Worm (Caenorhabditis elegans) whole organism, young adult: ENCODE results near the gene abhd-5.1.

Source experiments
- B0261.1 ChIP-seq: sonication (generic microtip); optimal IDR thresholded peaks from 2 replicates; lab custom pipeline; 2016; ENCODE audit warnings: mild to moderate bottlenecking, missing genetic modification characterization, moderate library complexity, missing compliant biosample characterization
- B0336.3 ChIP-seq: fragments of 200-800 bp; sonication (Bioruptor generic); IDR thresholded peaks from 2 replicates; pipeline ENCODE4 v1.3.6; 2022; ENCODE audit warnings: missing genetic modification characterization, missing compliant biosample characterization
- C06A6.2 ChIP-seq: fragments of 200-800 bp; sonication (Bioruptor generic); conservative IDR thresholded peaks from 2 replicates; pipeline ENCODE4 v1.3.6; 2022; ENCODE audit warnings: missing genetic modification characterization, missing compliant biosample characterization
- F23B12.7 ChIP-seq: sonication (generic microtip); optimal IDR thresholded peaks from 2 replicates; lab custom pipeline; 2017; ENCODE audit warnings: missing genetic modification characterization, mild to moderate bottlenecking, missing compliant biosample characterization, antibody characterized with exemption, moderate library complexity; ENCODE audit not compliant: insufficient read depth
- F37B4.10 ChIP-seq: fragments of 200-800 bp; sonication (Bioruptor generic); IDR thresholded peaks from 2 replicates; pipeline ENCODE4 v1.3.6; 2022; ENCODE audit warnings: missing genetic modification characterization, missing compliant biosample characterization
- F39B2.1 ChIP-seq: fragments of 200-800 bp; sonication (Bioruptor generic); IDR thresholded peaks from 2 replicates; pipeline ENCODE4 v1.3.6; 2022; ENCODE audit warnings: missing genetic modification reagents, missing genetic modification characterization, missing compliant biosample characterization
- F57A8.1 ChIP-seq: fragments of 200-800 bp; sonication (Bioruptor generic); optimal IDR thresholded peaks from 2 replicates; lab custom pipeline; 2018; ENCODE audit warnings: mild to moderate bottlenecking, missing genetic modification characterization, moderate library complexity, missing compliant biosample characterization
- Y79H2A.3 ChIP-seq: fragments of 200-800 bp; sonication (Bioruptor generic); conservative IDR thresholded peaks from 2 replicates; pipeline ENCODE4 v1.3.6; 2022; ENCODE audit warnings: missing genetic modification reagents, missing genetic modification characterization, missing compliant biosample characterization
- ZK185.1 ChIP-seq: sonication (generic microtip); optimal IDR thresholded peaks from 2 replicates; lab custom pipeline; 2016; ENCODE audit warnings: mild to moderate bottlenecking, missing genetic modification characterization, missing compliant biosample characterization; ENCODE audit not compliant: poor library complexity, severe bottlenecking
- athp-1 ChIP-seq: sonication (generic microtip); optimal IDR thresholded peaks from 2 replicates; lab custom pipeline; 2017; ENCODE audit warnings: mild to moderate bottlenecking, missing genetic modification characterization, missing compliant biosample characterization
- attf-3 ChIP-seq: fragments of 200-800 bp; sonication (Bioruptor generic); conservative IDR thresholded peaks from 2 replicates; pipeline ENCODE4 v1.3.6; 2022; ENCODE audit warnings: missing genetic modification reagents, missing genetic modification characterization, missing compliant biosample characterization
- attf-5 ChIP-seq: fragments of 200-800 bp; sonication (Bioruptor generic); optimal IDR thresholded peaks from 2 replicates; lab custom pipeline; 2018; ENCODE audit warnings: mild to moderate bottlenecking, missing genetic modification characterization, missing compliant biosample characterization
- bed-2 ChIP-seq: fragments of 200-800 bp; sonication (Bioruptor generic); IDR thresholded peaks from 2 replicates; pipeline ENCODE4 v1.3.6; 2022; ENCODE audit warnings: missing genetic modification reagents, missing genetic modification characterization, missing compliant biosample characterization
- ceh-40 ChIP-seq: fragments of 200-800 bp; sonication (Bioruptor generic); IDR thresholded peaks from 2 replicates; pipeline ENCODE4 v1.3.6; 2022; ENCODE audit warnings: missing genetic modification characterization, missing compliant biosample characterization
- ceh-91 ChIP-seq: fragments of 200-800 bp; sonication (Bioruptor generic); IDR thresholded peaks from 2 replicates; pipeline ENCODE4 v1.3.6; 2022; ENCODE audit warnings: missing genetic modification reagents, missing genetic modification characterization, missing compliant biosample characterization
- chd-7 ChIP-seq: sonication (generic microtip); optimal IDR thresholded peaks from 2 replicates; lab custom pipeline; 2016; ENCODE audit warnings: mild to moderate bottlenecking, missing genetic modification characterization, moderate library complexity, missing compliant biosample characterization
- die-1 ChIP-seq: sonication (generic microtip); optimal IDR thresholded peaks from 2 replicates; lab custom pipeline; 2016; ENCODE audit warnings: missing genotype, mild to moderate bottlenecking, missing genetic modification characterization, missing compliant biosample characterization
- dpl-1 ChIP-seq: fragments of 150-350 bp; optimal IDR thresholded peaks from 2 replicates; lab custom pipeline; 2014; ENCODE audit warnings: missing biosample characterization, missing genetic modification reagents, missing genetic modification characterization
- egl-18 ChIP-seq: fragments of 200-800 bp; sonication (Bioruptor generic); IDR thresholded peaks from 2 replicates; pipeline ENCODE4 v1.3.6; 2022; ENCODE audit warnings: missing genetic modification reagents, missing genetic modification characterization, missing compliant biosample characterization
- egrh-3 ChIP-seq: fragments of 200-800 bp; sonication (Bioruptor generic); IDR thresholded peaks from 2 replicates; pipeline ENCODE4 v1.3.6; 2022; ENCODE audit warnings: missing genetic modification reagents, missing genetic modification characterization, missing compliant biosample characterization
- ets-4 ChIP-seq: fragments of 200-800 bp; sonication (Bioruptor generic); optimal IDR thresholded peaks from 2 replicates; lab custom pipeline; 2018; ENCODE audit warnings: mild to moderate bottlenecking, missing genetic modification characterization, missing compliant biosample characterization
- him-1 ChIP-seq: sonication (generic microtip); optimal IDR thresholded peaks from 2 replicates; lab custom pipeline; 2016; ENCODE audit warnings: missing genotype, missing genetic modification reagents, missing genetic modification characterization, missing compliant biosample characterization
- hmg-1.2 ChIP-seq: fragments of 200-800 bp; sonication (Bioruptor generic); IDR thresholded peaks from 2 replicates; pipeline ENCODE4 v1.3.6; 2022; ENCODE audit warnings: missing genetic modification reagents, missing genetic modification characterization, missing compliant biosample characterization
- hmg-20 ChIP-seq: fragments of 200-800 bp; sonication (Bioruptor generic); IDR thresholded peaks from 2 replicates; pipeline ENCODE4 v1.3.6; 2022; ENCODE audit warnings: missing genetic modification reagents, missing genetic modification characterization, missing compliant biosample characterization
- hsf-1 ChIP-seq: fragments of 200-800 bp; sonication (Bioruptor generic); IDR thresholded peaks from 2 replicates; pipeline ENCODE4 v1.3.6; 2022; ENCODE audit warnings: missing genetic modification reagents, missing genetic modification characterization, missing compliant biosample characterization
- madf-3 ChIP-seq: fragments of 200-800 bp; sonication (Bioruptor generic); IDR thresholded peaks from 2 replicates; pipeline ENCODE4 v1.3.6; 2022; ENCODE audit warnings: missing genetic modification reagents, missing genetic modification characterization, missing compliant biosample characterization
- madf-8 ChIP-seq: fragments of 200-800 bp; sonication (Bioruptor generic); conservative IDR thresholded peaks from 2 replicates; pipeline ENCODE4 v1.3.6; 2022; ENCODE audit warnings: missing genetic modification reagents, missing genetic modification characterization, missing compliant biosample characterization
- mcd-1 ChIP-seq: fragments of 200-800 bp; sonication (Bioruptor generic); IDR thresholded peaks from 2 replicates; pipeline ENCODE4 v1.3.6; 2022; ENCODE audit warnings: missing genetic modification reagents, missing genetic modification characterization, missing compliant biosample characterization
- nfyb-1 ChIP-seq: fragments of 200-800 bp; sonication (Bioruptor generic); IDR thresholded peaks from 2 replicates; pipeline ENCODE4 v1.3.6; 2022; ENCODE audit warnings: missing genetic modification reagents, missing genetic modification characterization, missing compliant biosample characterization
- nhr-120 ChIP-seq: fragments of 200-800 bp; sonication (Bioruptor generic); IDR thresholded peaks from 2 replicates; pipeline ENCODE4 v1.3.6; 2022; ENCODE audit warnings: missing genetic modification characterization, missing compliant biosample characterization
- rec-8 ChIP-seq, 2 experiments: sonication (generic microtip); optimal IDR thresholded peaks; 2 replicates each; lab custom pipeline; 2016; ENCODE audit warnings: mild to moderate bottlenecking in 2 of 2, missing genetic modification characterization in 2 of 2, missing genetic modification reagents in 2 of 2, missing genotype in 2 of 2, missing biosample characterization in 1 of 2, missing compliant biosample characterization in 1 of 2, moderate library complexity in 1 of 2
- repo-1 ChIP-seq: sonication (generic microtip); optimal IDR thresholded peaks from 2 replicates; lab custom pipeline; 2017; ENCODE audit warnings: mild to moderate bottlenecking, missing genetic modification characterization, missing compliant biosample characterization
- snpc-1.1 ChIP-seq: sonication (generic microtip); optimal IDR thresholded peaks from 2 replicates; lab custom pipeline; 2017; ENCODE audit warnings: missing genetic modification characterization, mild to moderate bottlenecking, missing compliant biosample characterization, antibody characterized with exemption, moderate library complexity, missing genotype, missing genetic modification reagents; ENCODE audit not compliant: insufficient read depth
- sptf-2 ChIP-seq: fragments of 200-800 bp; sonication (Bioruptor generic); optimal IDR thresholded peaks from 2 replicates; lab custom pipeline; 2018; ENCODE audit warnings: mild to moderate bottlenecking, missing genetic modification characterization, missing compliant biosample characterization
- tbx-9 ChIP-seq: sonication (generic microtip); optimal IDR thresholded peaks from 2 replicates; lab custom pipeline; 2016; ENCODE audit warnings: borderline replicate concordance, missing genetic modification characterization, inconsistent platforms, missing compliant biosample characterization
- tlf-1 ChIP-seq: fragments of 200-800 bp; sonication (Bioruptor generic); optimal IDR thresholded peaks from 2 replicates; lab custom pipeline; 2018; ENCODE audit warnings: mild to moderate bottlenecking, missing genetic modification characterization, missing compliant biosample characterization
- unc-130 ChIP-seq: sonication (generic microtip); optimal IDR thresholded peaks from 2 replicates; lab custom pipeline; 2016; ENCODE audit warnings: missing genetic modification reagents, missing genetic modification characterization, missing compliant biosample characterization
- ztf-26 ChIP-seq: sonication (generic microtip); optimal IDR thresholded peaks from 2 replicates; lab custom pipeline; 2017; ENCODE audit warnings: missing genetic modification characterization, missing compliant biosample characterization
- ztf-3 ChIP-seq: fragments of 200-800 bp; sonication (Bioruptor generic); optimal IDR thresholded peaks from 2 replicates; lab custom pipeline; 2018; ENCODE audit warnings: mild to moderate bottlenecking, missing genetic modification characterization, missing compliant biosample characterization

abhd-5.1 gene

DNA sequence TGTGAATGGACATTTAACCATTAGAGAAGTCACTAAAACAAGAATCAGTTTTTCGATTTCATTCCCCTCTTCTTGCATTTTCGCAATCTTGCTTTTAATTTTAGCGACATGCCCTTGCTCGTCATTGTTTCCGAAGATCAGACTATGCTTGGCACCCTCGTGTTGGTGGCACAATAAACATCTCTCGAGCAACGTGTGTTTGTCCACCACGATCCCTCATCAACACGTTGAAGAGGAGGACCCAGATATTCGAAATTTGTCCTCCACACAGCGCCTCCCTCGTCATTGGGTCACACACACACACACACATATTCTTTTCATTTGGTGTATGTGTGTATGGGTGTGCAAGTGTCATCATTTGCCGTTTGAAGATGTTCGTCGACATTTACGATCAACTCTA lies 17.9 kb downstream of the abhd-5.1 start, which contains the start of gene srd-32:
srd-32 (plus strand) TSS at position 301 of the 400 bp plus-strand sequence.
- no peak for TF ChIP-seq F57A8.1 (GFP tag; lab: Kevin White, UChicago)
- no peak for TF ChIP-seq hsf-1 (GFP tag; lab: Robert Waterston, UW)
- TF ChIP-seq, all 124 proteins: peak for 0

DNA sequence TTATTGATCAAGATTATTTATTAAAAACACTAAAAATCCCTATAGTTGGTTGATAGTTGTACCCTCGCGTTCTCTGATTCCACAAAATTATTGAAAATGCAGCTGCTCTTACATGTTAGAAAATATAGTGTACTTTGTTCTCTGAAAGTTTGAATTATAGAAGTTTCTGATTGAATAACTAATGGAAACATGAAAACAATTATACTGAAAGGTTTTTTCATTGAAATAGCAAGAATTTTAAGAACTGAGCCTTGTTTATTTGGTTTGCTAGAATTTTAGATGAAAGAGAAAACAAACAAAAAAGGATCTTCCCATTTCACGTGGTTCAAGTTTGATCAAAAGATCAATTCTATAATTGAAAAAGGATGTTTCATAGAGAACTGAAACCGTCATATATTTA lies 20.1 kb downstream of the abhd-5.1 start:
- TF ChIP-seq chd-7 (no peak), attf-3 (no peak), die-1 (tag; lab: Kevin White, UChicago) (no peak), F39B2.1 (GFP tag; lab: Robert Waterston, UW) (no peak), hmg-20 (GFP tag; lab: Robert Waterston, UW) (no peak), sptf-2 (GFP tag; lab: Kevin White, UChicago) (no peak), hmg-1.2 (GFP tag; lab: Robert Waterston, UW) (no peak), snpc-1.1 (tag; lab: Kevin White, UChicago) (no peak)

DNA sequence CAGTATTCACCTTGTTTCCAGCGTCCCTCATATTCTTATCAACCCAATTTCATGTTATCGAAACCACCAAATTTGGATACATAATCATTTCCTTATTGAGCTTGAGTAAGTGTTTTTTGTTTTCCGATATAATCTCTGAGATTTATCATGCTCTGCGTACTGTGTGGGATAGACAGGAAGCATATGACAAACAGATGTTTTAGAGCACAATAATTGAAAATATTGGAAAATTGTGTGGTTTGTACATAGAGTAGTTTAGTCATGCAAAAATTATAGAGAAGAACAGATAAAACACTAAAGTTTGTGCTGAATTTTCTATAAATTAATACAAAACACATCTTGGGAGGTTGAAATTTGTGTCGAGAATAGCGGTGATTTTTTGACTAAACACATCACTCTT lies 21.2 kb downstream of the abhd-5.1 start:
- TF ChIP-seq dpl-1 (no peak), ZK185.1 (tag; lab: Kevin White, UChicago) (no peak), repo-1 (no peak)

DNA sequence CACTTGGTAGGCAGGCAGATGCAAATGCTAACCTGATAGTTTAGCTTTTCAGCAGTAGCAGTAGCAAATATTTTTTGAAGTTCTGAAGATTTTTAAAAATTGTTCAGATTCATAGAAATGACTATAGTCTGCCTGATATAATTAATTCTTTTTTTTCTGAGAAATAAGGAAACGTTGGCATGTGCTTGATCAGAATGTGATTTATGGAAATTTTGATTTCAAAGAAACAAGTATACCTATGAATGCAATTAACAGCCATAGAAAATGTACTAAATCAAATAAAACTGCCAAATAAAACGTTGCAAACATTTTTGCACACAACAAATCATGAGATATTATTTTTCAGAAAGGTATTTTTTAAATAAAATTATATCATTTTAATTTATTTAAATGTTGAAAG lies 23.2 kb downstream of the abhd-5.1 start:
- TF ChIP-seq egl-18 (GFP tag; lab: Robert Waterston, UW), result no peak
- TF ChIP-seq egrh-3 (GFP tag; lab: Robert Waterston, UW), result no peak
- no peak for TF ChIP-seq athp-1 (tag; lab: Kevin White, UChicago)
- no peak for TF ChIP-seq Y79H2A.3 (GFP tag; lab: Robert Waterston, UW)
- no peak for TF ChIP-seq nhr-120 (GFP tag; lab: Robert Waterston, UW)
- no peak for TF ChIP-seq attf-5 (GFP tag; lab: Kevin White, UChicago)
- TF ChIP-seq rec-8 (tag; optimal IDR thresholded peaks at IDR 0.05; lab: Kevin White, UChicago), result no peak
- no peak for TF ChIP-seq ceh-91 (GFP tag; lab: Robert Waterston, UW)
- no peak for TF ChIP-seq tlf-1 (GFP tag; lab: Kevin White, UChicago)
- TF ChIP-seq bed-2 (GFP tag; lab: Robert Waterston, UW), result no peak
- no peak for TF ChIP-seq F37B4.10 (GFP tag; lab: Robert Waterston, UW)
- TF ChIP-seq, all 124 proteins: peak for 0

DNA sequence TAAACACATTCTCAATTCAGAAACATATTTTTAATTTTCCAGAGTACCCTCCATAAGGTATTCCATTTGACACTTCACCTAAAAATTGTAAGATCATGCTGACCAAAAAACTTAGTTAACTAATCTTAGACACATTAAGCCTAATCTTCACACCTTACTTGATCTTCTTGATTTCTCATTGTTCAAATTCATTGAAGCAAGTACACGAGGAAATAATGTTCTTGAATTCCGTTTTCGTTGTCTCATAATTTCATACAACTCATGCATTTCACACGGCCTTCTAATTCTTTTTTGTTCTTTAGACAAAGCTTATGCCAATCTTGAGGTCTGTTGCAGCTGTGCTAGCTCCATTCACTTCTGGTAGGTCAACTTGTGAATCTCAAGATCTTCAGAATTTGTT lies 24.5 kb downstream of the abhd-5.1 start, which contains the start of gene srd-33:
srd-33 (plus strand) TSS at position 301 of the 400 bp plus-strand sequence.
- TF ChIP-seq nfyb-1 (GFP tag; lab: Robert Waterston, UW) (no peak), madf-8 (GFP tag; lab: Robert Waterston, UW) (no peak), him-1 (tag; lab: Kevin White, UChicago) (no peak)

DNA sequence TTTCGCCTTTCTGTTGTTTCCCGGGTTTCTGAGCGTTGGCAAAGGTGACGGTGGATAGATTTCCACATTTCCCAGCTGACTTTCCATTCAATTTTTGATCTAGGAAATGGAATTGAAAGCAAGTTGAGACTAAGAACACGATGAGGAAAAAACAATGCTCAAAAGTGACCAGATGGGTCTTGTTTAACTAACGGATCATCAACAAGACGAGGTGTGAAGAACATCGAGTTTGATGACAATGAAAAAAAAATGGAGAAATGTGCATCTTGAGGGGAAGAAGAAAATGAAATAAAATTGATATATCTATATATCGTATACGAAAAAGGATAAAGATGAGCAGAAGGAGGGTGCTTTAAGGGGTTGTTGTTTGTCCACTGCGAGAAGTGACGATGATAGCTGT lies 30.1 kb downstream of the abhd-5.1 start, which contains the start of gene T19H12.6:
T19H12.6 (minus strand) TSS at position 101 of the 400 bp plus-strand sequence.
- no peak for TF ChIP-seq ceh-40 (GFP tag; lab: Robert Waterston, UW)
- TF ChIP-seq, all 124 proteins: peak for 0

DNA sequence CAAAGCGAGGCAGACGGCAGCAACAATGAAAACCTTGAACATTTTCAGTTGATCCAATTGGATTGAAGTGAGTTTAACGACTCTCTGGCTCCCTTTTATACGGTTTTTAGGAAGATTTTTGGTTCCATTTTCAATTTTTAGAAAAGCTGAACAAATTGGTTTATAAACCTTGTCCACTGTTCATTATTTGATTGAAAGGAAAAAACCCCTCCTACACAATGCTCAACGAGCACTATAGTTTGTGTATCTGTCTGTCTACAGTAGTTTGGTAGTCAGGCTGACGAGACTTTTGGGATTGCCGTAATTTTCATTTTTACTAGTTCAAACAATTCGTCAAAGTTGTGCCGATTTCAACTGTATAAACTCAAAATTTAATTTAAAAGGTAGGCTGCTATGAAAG lies 31.8 kb downstream of the abhd-5.1 start, which contains the start of gene T19H12.15:
T19H12.15 (minus strand) TSS at position 101 of the 400 bp plus-strand sequence.
- TF ChIP-seq sptf-2 (GFP tag; lab: Kevin White, UChicago) (no peak), madf-3 (GFP tag; lab: Robert Waterston, UW) (no peak), mcd-1 (GFP tag; lab: Robert Waterston, UW) (no peak), tbx-9 (tag; lab: Kevin White, UChicago) (no peak), C06A6.2 (GFP tag; lab: Robert Waterston, UW) (no peak), B0261.1 (tag; lab: Kevin White, UChicago) (no peak), unc-130 (GFP tag; lab: Kevin White, UChicago) (no peak), B0336.3 (GFP tag; lab: Robert Waterston, UW) (no peak), F23B12.7 (tag; lab: Kevin White, UChicago) (no peak), ztf-3 (no peak), ets-4 (no peak), ztf-26 (no peak)
